Fruit fly (Drosophila melanogaster) whole organism, embryonic: ENCODE results near the gene Cpr65Ea.
A peak's percentile ranks its signal among the peaks of the same experiment; 100 is the strongest.

Experiments used
- CG10267 ChIP-seq: fragments of 200-800 bp; sonication (Bioruptor generic); optimal IDR thresholded peaks from 2 replicates; lab custom pipeline; 2018; ENCODE audit warnings: missing biosample characterization, mild to moderate bottlenecking, missing genetic modification characterization, moderate library complexity
- CG11695 ChIP-seq: fragments of 200-800 bp; sonication (Bioruptor generic); IDR thresholded peaks from 3 replicates; pipeline ENCODE4 v1.3.6; 2022; ENCODE audit warnings: missing biosample characterization, missing genetic modification characterization
- CG12391 ChIP-seq: fragments of 200-800 bp; sonication (Bioruptor generic); optimal IDR thresholded peaks from 3 replicates; lab custom pipeline; 2018; ENCODE audit warnings: missing biosample characterization, mild to moderate bottlenecking, missing genetic modification characterization, moderate library complexity
- CG13894 ChIP-seq: fragments of 200-800 bp; sonication (Bioruptor generic); optimal IDR thresholded peaks from 3 replicates; lab custom pipeline; 2018; ENCODE audit warnings: missing biosample characterization, mild to moderate bottlenecking, missing genetic modification characterization, moderate library complexity
- CG14965 ChIP-seq: fragments of 200-800 bp; sonication (Bioruptor generic); optimal IDR thresholded peaks from 2 replicates; lab custom pipeline; 2016; ENCODE audit warnings: missing biosample characterization, missing genetic modification characterization, borderline replicate concordance
- CG16813 ChIP-seq: fragments of 200-800 bp; sonication (Bioruptor generic); IDR thresholded peaks from 3 replicates; pipeline ENCODE4 v1.3.6; 2022; ENCODE audit warnings: missing biosample characterization, missing genetic modification characterization; ENCODE audit not compliant: partially characterized antibody
- CG17361 ChIP-seq: fragments of 200-800 bp; sonication (Bioruptor generic); IDR thresholded peaks from 3 replicates; pipeline ENCODE4 v1.3.6; 2022; ENCODE audit warnings: missing biosample characterization, missing genetic modification characterization
- CG17568 ChIP-seq: fragments of 200-800 bp; sonication (Bioruptor generic); optimal IDR thresholded peaks from 2 replicates; lab custom pipeline; 2018; ENCODE audit warnings: missing biosample characterization, mild to moderate bottlenecking, missing genetic modification characterization, moderate library complexity
- CG17829 ChIP-seq: fragments of 200-800 bp; optimal IDR thresholded peaks from 2 replicates; lab custom pipeline; 2019; ENCODE audit warnings: missing biosample characterization, mild to moderate bottlenecking, missing genetic modification characterization, moderate library complexity
- CG17912 ChIP-seq: fragments of 200-800 bp; sonication (Bioruptor generic); optimal IDR thresholded peaks from 2 replicates; lab custom pipeline; 2018; ENCODE audit warnings: missing biosample characterization, mild to moderate bottlenecking, missing genetic modification characterization
- CG18619 ChIP-seq: fragments of 200-800 bp; sonication (Bioruptor generic); optimal IDR thresholded peaks from 3 replicates; lab custom pipeline; 2017; ENCODE audit warnings: missing biosample characterization, mild to moderate bottlenecking, missing genetic modification characterization
- CG18764 ChIP-seq: fragments of 200-800 bp; sonication (Bioruptor generic); optimal IDR thresholded peaks from 3 replicates; lab custom pipeline; 2016; ENCODE audit warnings: missing biosample characterization, missing genetic modification characterization
- CG33213 ChIP-seq: fragments of 200-800 bp; sonication (Bioruptor generic); optimal IDR thresholded peaks from 3 replicates; lab custom pipeline; 2016; ENCODE audit warnings: missing biosample characterization, missing genetic modification characterization
- CG4404 ChIP-seq: fragments of 200-800 bp; sonication (Bioruptor generic); IDR thresholded peaks from 2 replicates; pipeline ENCODE4 v1.3.6; 2022; ENCODE audit warnings: missing biosample characterization, missing genetic modification characterization
- CG6791 ChIP-seq: fragments of 200-800 bp; sonication (Bioruptor generic); IDR thresholded peaks from 3 replicates; pipeline ENCODE4 v1.3.6; 2022; ENCODE audit warnings: missing biosample characterization, missing genetic modification characterization; ENCODE audit not compliant: partially characterized antibody
- CG6813 ChIP-seq: fragments of 200-800 bp; sonication (Bioruptor generic); optimal IDR thresholded peaks from 2 replicates; lab custom pipeline; 2017; ENCODE audit warnings: missing biosample characterization, missing genetic modification characterization, mild to moderate bottlenecking, moderate library complexity, missing genetic modification reagents
- CG8089 ChIP-seq: fragments of 200-800 bp; sonication (Bioruptor generic); optimal IDR thresholded peaks from 3 replicates; lab custom pipeline; 2016; ENCODE audit warnings: missing biosample characterization, missing genetic modification characterization
- CG8944 ChIP-seq: fragments of 200-800 bp; sonication (Bioruptor generic); optimal IDR thresholded peaks from 3 replicates; lab custom pipeline; 2016; ENCODE audit warnings: missing biosample characterization, missing genetic modification characterization
- CG9437 ChIP-seq: fragments of 200-800 bp; sonication (Bioruptor generic); optimal IDR thresholded peaks from 2 replicates; lab custom pipeline; 2018; ENCODE audit warnings: missing biosample characterization, mild to moderate bottlenecking, missing genetic modification characterization
- Dad ChIP-seq: fragments of 200-800 bp; sonication (Bioruptor generic); optimal IDR thresholded peaks from 3 replicates; lab custom pipeline; 2016; ENCODE audit warnings: missing biosample characterization, missing genetic modification characterization
- Deaf1 ChIP-seq: fragments of 200-800 bp; optimal IDR thresholded peaks from 3 replicates; lab custom pipeline; 2019; ENCODE audit warnings: missing biosample characterization, mild to moderate bottlenecking, missing genetic modification characterization, moderate library complexity
- GATAe ChIP-seq: fragments of 200-800 bp; sonication (Bioruptor generic); conservative IDR thresholded peaks from 2 replicates; pipeline ENCODE4 v1.3.6; 2022; ENCODE audit warnings: missing biosample characterization, missing genetic modification characterization
- Gug ChIP-seq: fragments of 200-800 bp; sonication (Bioruptor generic); IDR thresholded peaks from 4 replicates; pipeline ENCODE4 v1.3.6; 2022; ENCODE audit warnings: missing biosample characterization, missing genetic modification characterization
- Jarid2 ChIP-seq: fragments of 200-800 bp; sonication (Bioruptor generic); optimal IDR thresholded peaks from 3 replicates; lab custom pipeline; 2017; ENCODE audit warnings: mild to moderate bottlenecking, missing biosample characterization, missing genetic modification reagents, missing genetic modification characterization
- NfI ChIP-seq: fragments of 200-800 bp; sonication (Bioruptor generic); optimal IDR thresholded peaks from 3 replicates; lab custom pipeline; 2018; ENCODE audit warnings: missing biosample characterization, mild to moderate bottlenecking, missing genetic modification characterization, moderate library complexity
- Optix ChIP-seq: fragments of 200-800 bp; sonication (Bioruptor generic); IDR thresholded peaks from 3 replicates; pipeline ENCODE4 v1.3.6; 2022; ENCODE audit warnings: missing biosample characterization, missing genetic modification characterization
- Pdp1 ChIP-seq, 2 experiments: fragments of 200-800 bp; sonication (Bioruptor generic); optimal IDR thresholded peaks; 3 replicates each; lab custom pipeline; 2016; ENCODE audit warnings: missing biosample characterization in 2 of 2, missing genetic modification characterization in 2 of 2, mild to moderate bottlenecking in 1 of 2, moderate library complexity in 1 of 2
- Rx ChIP-seq: fragments of 200-800 bp; sonication (Bioruptor generic); IDR thresholded peaks from 2 replicates; pipeline ENCODE4 v1.3.6; 2022; ENCODE audit warnings: missing biosample characterization, missing genetic modification characterization
- Ssrp ChIP-seq: fragments of 200-800 bp; sonication (Bioruptor generic); optimal IDR thresholded peaks from 2 replicates; lab custom pipeline; 2018; ENCODE audit warnings: missing biosample characterization, mild to moderate bottlenecking, missing genetic modification characterization, moderate library complexity
- TFAM ChIP-seq: fragments of 200-800 bp; sonication (Bioruptor generic); optimal IDR thresholded peaks from 2 replicates; lab custom pipeline; 2017; ENCODE audit warnings: missing biosample characterization, missing genetic modification characterization, inconsistent platforms
- Tbp ChIP-seq: fragments of >200 bp; optimal IDR thresholded peaks from 2 replicates; lab custom pipeline; 2018; ENCODE audit warnings: missing biosample characterization, missing genetic modification characterization
- al ChIP-seq: fragments of 200-800 bp; sonication (Bioruptor generic); IDR thresholded peaks from 2 replicates; pipeline ENCODE4 v1.3.6; 2022; ENCODE audit warnings: missing biosample characterization, missing genetic modification characterization
- bcd ChIP-seq: fragments of 200-800 bp; sonication (Bioruptor generic); optimal IDR thresholded peaks from 2 replicates; lab custom pipeline; 2017; ENCODE audit warnings: missing biosample characterization, mild to moderate bottlenecking, missing genetic modification characterization
- bowl ChIP-seq: fragments of 200-800 bp; sonication (Bioruptor generic); IDR thresholded peaks from 2 replicates; pipeline ENCODE4 v1.3.6; 2022; ENCODE audit warnings: missing biosample characterization, missing genetic modification characterization
- ci ChIP-seq: fragments of 200-800 bp; sonication (Bioruptor generic); IDR thresholded peaks from 3 replicates; pipeline ENCODE4 v1.3.6; 2022; ENCODE audit warnings: missing biosample characterization, missing genetic modification characterization
- dan ChIP-seq: fragments of 200-800 bp; sonication (Bioruptor generic); IDR thresholded peaks from 2 replicates; pipeline ENCODE4 v1.3.6; 2022; ENCODE audit warnings: missing biosample characterization, missing genetic modification characterization
- en ChIP-seq: fragments of 200-800 bp; sonication (Bioruptor generic); optimal IDR thresholded peaks from 2 replicates; lab custom pipeline; 2016; ENCODE audit warnings: missing biosample characterization, missing genetic modification characterization
- eve ChIP-seq, 2 experiments: fragments of >200 bp; optimal IDR thresholded peaks; 2 replicates each; lab custom pipeline; 2017; ENCODE audit warnings: missing biosample characterization in 2 of 2, missing genetic modification characterization in 2 of 2
- grn ChIP-seq: fragments of 200-800 bp; sonication (Bioruptor generic); optimal IDR thresholded peaks from 3 replicates; lab custom pipeline; 2017; ENCODE audit warnings: missing biosample characterization, missing genetic modification characterization
- h ChIP-seq: fragments of >200 bp; optimal IDR thresholded peaks from 2 replicates; lab custom pipeline; 2017
- hkb ChIP-seq, 2 experiments: fragments of 200-800 bp in 1 of 2; fragments of >200 bp in 1 of 2; sonication (Bioruptor generic) in 1 of 2; IDR thresholded peaks in 1 of 2; optimal IDR thresholded peaks in 1 of 2; 2 replicates each; pipeline versions ENCODE4 v1.3.6 to Lab custom; 2017 to 2022; ENCODE audit warnings: missing biosample characterization in 1 of 2, missing genetic modification characterization in 1 of 2
- maf-S ChIP-seq: fragments of 200-800 bp; sonication (Bioruptor generic); optimal IDR thresholded peaks from 2 replicates; lab custom pipeline; 2016; ENCODE audit warnings: missing biosample characterization, missing genetic modification characterization
- mld ChIP-seq: fragments of 200-800 bp; sonication (Bioruptor generic); IDR thresholded peaks from 3 replicates; pipeline ENCODE4 v1.3.6; 2022; ENCODE audit warnings: missing biosample characterization, missing genetic modification characterization; ENCODE audit not compliant: partially characterized antibody
- nmo ChIP-seq: fragments of 200-800 bp; sonication (Bioruptor generic); optimal IDR thresholded peaks from 2 replicates; lab custom pipeline; 2018; ENCODE audit warnings: missing biosample characterization, mild to moderate bottlenecking, missing genetic modification characterization, moderate library complexity
- peb ChIP-seq: fragments of 200-800 bp; sonication (Bioruptor generic); IDR thresholded peaks from 2 replicates; pipeline ENCODE4 v1.3.6; 2022; ENCODE audit warnings: missing biosample characterization, missing genetic modification characterization
- ro ChIP-seq: fragments of 200-800 bp; sonication (Bioruptor generic); IDR thresholded peaks from 2 replicates; pipeline ENCODE4 v1.3.6; 2022; ENCODE audit warnings: missing biosample characterization, missing genetic modification characterization
- scrt ChIP-seq: fragments of 200-800 bp; sonication (Bioruptor generic); optimal IDR thresholded peaks from 2 replicates; lab custom pipeline; 2018; ENCODE audit warnings: missing biosample characterization, mild to moderate bottlenecking, missing genetic modification characterization, moderate library complexity
- sisA ChIP-seq: fragments of 200-800 bp; sonication (Bioruptor generic); IDR thresholded peaks from 2 replicates; pipeline ENCODE4 v1.3.6; 2022; ENCODE audit warnings: missing biosample characterization, missing genetic modification characterization
- tgo ChIP-seq: fragments of 200-800 bp; sonication (Bioruptor generic); IDR thresholded peaks from 3 replicates; pipeline ENCODE4 v1.3.6; 2022; ENCODE audit warnings: missing biosample characterization, missing genetic modification characterization
- twi ChIP-seq: fragments of 200-800 bp; optimal IDR thresholded peaks from 2 replicates; lab custom pipeline; 2019; ENCODE audit warnings: missing biosample characterization, mild to moderate bottlenecking, missing genetic modification characterization, moderate library complexity
- zen ChIP-seq: fragments of 200-800 bp; sonication (Bioruptor generic); optimal IDR thresholded peaks from 3 replicates; lab custom pipeline; 2018; ENCODE audit warnings: missing biosample characterization, mild to moderate bottlenecking, missing genetic modification characterization, moderate library complexity

The Cpr65Ea gene

dm6 chr3L:7090764-7091163 is 4.4 kb upstream of the Cpr65Ea start (continued):
- TF ChIP-seq eve (GFP tag; optimal IDR thresholded peaks at IDR 0.05; lab: Kevin White, UChicago) (peak in 1 of 2 experiments; percentile 81), CG18764 (GFP tag; lab: Kevin White, UChicago) (peak; percentile 52), h (no peak), Gug (GFP tag; lab: Robert Waterston, UW) (peak; percentile 57; the same call in 1 of the 4 replicates), Pdp1 (GFP tag; optimal IDR thresholded peaks at IDR 0.05; lab: Kevin White, UChicago) (peak; percentile 47 to 71), hkb (optimal IDR thresholded peaks at IDR 0.05; lab: Kevin White, UChicago) (no peak), hkb (GFP tag; IDR thresholded peaks at IDR 0.05; lab: Robert Waterston, UW) (peak; percentile 78), Deaf1 (tag; lab: Kevin White, UChicago) (peak; percentile 24), Jarid2 (GFP tag; lab: Kevin White, UChicago) (peak; percentile 21), CG17361 (GFP tag; lab: Robert Waterston, UW) (peak; percentile 74), CG8089 (GFP tag; lab: Kevin White, UChicago) (no peak), grn (GFP tag; lab: Kevin White, UChicago) (no peak), CG9437 (GFP tag; lab: Kevin White, UChicago) (peak; percentile 14), CG16813 (GFP tag; lab: Robert Waterston, UW) (no peak), bowl (GFP tag; lab: Robert Waterston, UW) (no peak), CG4404 (GFP tag; lab: Robert Waterston, UW) (peak; percentile 47), CG6791 (GFP tag; lab: Robert Waterston, UW) (no peak), CG10267 (tag; lab: Kevin White, UChicago) (peak; percentile 41), CG18619 (GFP tag; lab: Kevin White, UChicago) (no peak), CG14965 (GFP tag; lab: Kevin White, UChicago) (no peak), CG17829 (tag; lab: Kevin White, UChicago) (peak; percentile 77), TFAM (no peak), CG17912 (no peak), Optix (GFP tag; lab: Robert Waterston, UW) (peak; percentile 56; the same call in 2 of the 3 replicates), ro (GFP tag; lab: Robert Waterston, UW) (peak; percentile 62; the same call in 1 of the 2 replicates), CG17568 (GFP tag; lab: Kevin White, UChicago) (no peak), Ssrp (tag; lab: Kevin White, UChicago) (peak; percentile 19), Tbp (no peak), nmo (peak; percentile 47), zen (peak; percentile 25), NfI (GFP tag; lab: Kevin White, UChicago) (peak; percentile 34), CG6813 (GFP tag; lab: Kevin White, UChicago) (peak; percentile 39), tgo (GFP tag; lab: Robert Waterston, UW) (peak; percentile 83), CG13894 (tag; lab: Kevin White, UChicago) (no peak), twi (tag; lab: Kevin White, UChicago) (no peak), al (peak; percentile 34; the same call in 1 of the 2 replicates), peb (0 out of 2 replicates have a peak, but pooled peaks have one; percentile 64), en (GFP tag; lab: Kevin White, UChicago) (peak; percentile 35), CG12391 (tag; lab: Kevin White, UChicago) (peak; percentile 54), sisA (GFP tag; lab: Robert Waterston, UW) (peak; percentile 76), dan (GFP tag; lab: Robert Waterston, UW) (no peak), ci (peak; percentile 84; the same call in 2 of the 3 replicates), Dad (GFP tag; lab: Kevin White, UChicago) (peak; percentile 64), GATAe (GFP tag; lab: Robert Waterston, UW) (no peak), CG33213 (GFP tag; lab: Kevin White, UChicago) (peak; percentile 62), scrt (GFP tag; lab: Kevin White, UChicago) (peak; percentile 58), CG11695 (GFP tag; lab: Robert Waterston, UW) (peak; percentile 78), Rx (GFP tag; lab: Robert Waterston, UW) (peak; percentile 67), bcd (GFP tag; lab: Kevin White, UChicago) (peak; percentile 46), maf-S (GFP tag; lab: Kevin White, UChicago) (no peak), CG8944 (peak; percentile 15), mld (no peak)
